Fruit fly (Drosophila melanogaster) whole organism, embryonic: ENCODE results near the gene CG2685.

Experiments used
- Abd-B ChIP-seq: fragments of 200-800 bp; sonication (Bioruptor generic); optimal IDR thresholded peaks from 2 replicates; lab custom pipeline; 2018; ENCODE audit warnings: missing biosample characterization, mild to moderate bottlenecking, missing genetic modification characterization, moderate library complexity
- B-H2 ChIP-seq: fragments of 200-800 bp; sonication (Bioruptor generic); optimal IDR thresholded peaks from 2 replicates; lab custom pipeline; 2018; ENCODE audit warnings: missing biosample characterization, mild to moderate bottlenecking, missing genetic modification characterization
- Blimp-1 ChIP-seq: fragments of 200-800 bp; sonication (Bioruptor generic); optimal IDR thresholded peaks from 3 replicates; lab custom pipeline; 2018; ENCODE audit warnings: missing biosample characterization, missing genetic modification characterization, mild to moderate bottlenecking, moderate library complexity, missing genetic modification reagents
- CG10274 ChIP-seq: fragments of 200-800 bp; sonication (Bioruptor generic); optimal IDR thresholded peaks from 3 replicates; lab custom pipeline; 2017; ENCODE audit warnings: missing biosample characterization, mild to moderate bottlenecking, missing genetic modification characterization
- CG10366 ChIP-seq: fragments of 200-800 bp; sonication (Bioruptor generic); IDR thresholded peaks from 2 replicates; pipeline ENCODE4 v1.3.6; 2022; ENCODE audit warnings: missing biosample characterization, missing genetic modification characterization
- CG10654 ChIP-seq: fragments of 200-800 bp; sonication (Bioruptor generic); optimal IDR thresholded peaks from 2 replicates; lab custom pipeline; 2016; ENCODE audit warnings: missing biosample characterization, missing genetic modification characterization
- CG10979 ChIP-seq: fragments of 200-800 bp; sonication (Bioruptor generic); optimal IDR thresholded peaks from 2 replicates; lab custom pipeline; 2018; ENCODE audit warnings: missing biosample characterization, mild to moderate bottlenecking, missing genetic modification characterization, moderate library complexity
- CG11456 ChIP-seq: fragments of 200-800 bp; sonication (Bioruptor generic); IDR thresholded peaks from 3 replicates; pipeline ENCODE4 v1.3.6; 2022; ENCODE audit warnings: missing biosample characterization, missing genetic modification characterization
- CG12236 ChIP-seq: fragments of 200-800 bp; sonication (Bioruptor generic); optimal IDR thresholded peaks from 2 replicates; lab custom pipeline; 2016; ENCODE audit warnings: missing biosample characterization, missing genetic modification characterization
- CG14441 ChIP-seq: fragments of 200-800 bp; sonication (Bioruptor generic); IDR thresholded peaks from 2 replicates; pipeline ENCODE4 v1.3.6; 2022; ENCODE audit warnings: missing biosample characterization, missing genetic modification characterization
- CG14710 ChIP-seq: fragments of 200-800 bp; sonication (Bioruptor generic); optimal IDR thresholded peaks from 3 replicates; lab custom pipeline; 2019; ENCODE audit warnings: missing biosample characterization, mild to moderate bottlenecking, missing genetic modification characterization, moderate library complexity
- CG14860 ChIP-seq: fragments of 200-800 bp; sonication (Bioruptor generic); IDR thresholded peaks from 3 replicates; pipeline ENCODE4 v1.3.6; 2022; ENCODE audit warnings: missing biosample characterization, missing genetic modification characterization; ENCODE audit not compliant: partially characterized antibody
- CG15601 ChIP-seq: fragments of 200-800 bp; sonication (Bioruptor generic); optimal IDR thresholded peaks from 3 replicates; lab custom pipeline; 2019; ENCODE audit warnings: missing biosample characterization, mild to moderate bottlenecking, missing genetic modification characterization, moderate library complexity
- CG17328 ChIP-seq: fragments of 200-800 bp; sonication (Bioruptor generic); IDR thresholded peaks from 2 replicates; pipeline ENCODE4 v1.3.6; 2022; ENCODE audit warnings: missing biosample characterization, missing genetic modification characterization
- CG17385 ChIP-seq: fragments of 200-800 bp; sonication (Bioruptor generic); optimal IDR thresholded peaks from 3 replicates; lab custom pipeline; 2018; ENCODE audit warnings: missing biosample characterization, mild to moderate bottlenecking, missing genetic modification characterization
- CG18476 ChIP-seq: fragments of 200-800 bp; sonication (Bioruptor generic); optimal IDR thresholded peaks from 2 replicates; lab custom pipeline; 2016; ENCODE audit warnings: missing biosample characterization, mild to moderate bottlenecking, missing genetic modification characterization
- CG2889 ChIP-seq: fragments of 200-800 bp; sonication (Bioruptor generic); IDR thresholded peaks from 3 replicates; pipeline ENCODE4 v1.3.6; 2022; ENCODE audit warnings: missing biosample characterization, missing genetic modification characterization
- CG32772 ChIP-seq: fragments of 200-800 bp; sonication (Bioruptor generic); IDR thresholded peaks from 2 replicates; pipeline ENCODE4 v1.3.6; 2022; ENCODE audit warnings: missing biosample characterization, missing genetic modification characterization
- CG3995 ChIP-seq: fragments of 200-800 bp; sonication (Bioruptor generic); optimal IDR thresholded peaks from 3 replicates; lab custom pipeline; 2016; ENCODE audit warnings: missing biosample characterization, missing genetic modification characterization
- CG4820 ChIP-seq: fragments of 200-800 bp; sonication (Bioruptor generic); optimal IDR thresholded peaks from 3 replicates; lab custom pipeline; 2016; ENCODE audit warnings: missing biosample characterization, missing genetic modification characterization
- CG6689 ChIP-seq: fragments of 200-800 bp; sonication (Bioruptor generic); IDR thresholded peaks from 2 replicates; pipeline ENCODE4 v1.3.6; 2022; ENCODE audit warnings: missing biosample characterization, missing genetic modification characterization
- CG6791 ChIP-seq: fragments of 200-800 bp; sonication (Bioruptor generic); IDR thresholded peaks from 3 replicates; pipeline ENCODE4 v1.3.6; 2022; ENCODE audit warnings: missing biosample characterization, missing genetic modification characterization; ENCODE audit not compliant: partially characterized antibody
- CG6854 ChIP-seq: fragments of 200-800 bp; sonication (Bioruptor generic); optimal IDR thresholded peaks from 3 replicates; lab custom pipeline; 2017; ENCODE audit warnings: missing biosample characterization, mild to moderate bottlenecking, missing genetic modification characterization
- CG7271 ChIP-seq: fragments of 200-800 bp; sonication (Bioruptor generic); optimal IDR thresholded peaks from 2 replicates; lab custom pipeline; 2018; ENCODE audit warnings: missing biosample characterization, mild to moderate bottlenecking, missing genetic modification characterization, moderate library complexity
- CG7987 ChIP-seq: fragments of 200-800 bp; sonication (Bioruptor generic); optimal IDR thresholded peaks from 2 replicates; lab custom pipeline; 2018; ENCODE audit warnings: missing biosample characterization, mild to moderate bottlenecking, missing genetic modification characterization, moderate library complexity
- D ChIP-seq, 2 experiments: fragments of 200-800 bp in 1 of 2; fragments of >200 bp in 1 of 2; sonication (Bioruptor generic) in 1 of 2; optimal IDR thresholded peaks; 2 replicates in 1 of 2; 3 replicates in 1 of 2; lab custom pipeline; 2017; ENCODE audit warnings: mild to moderate bottlenecking in 1 of 2, missing biosample characterization in 1 of 2, missing genetic modification characterization in 1 of 2, missing genetic modification reagents in 1 of 2
- E2f2 ChIP-seq: fragments of 200-800 bp; sonication (Bioruptor generic); IDR thresholded peaks from 2 replicates; pipeline ENCODE4 v1.3.6; 2022; ENCODE audit warnings: missing biosample characterization, missing genetic modification characterization
- Fer3 ChIP-seq: fragments of 200-800 bp; sonication (Bioruptor generic); optimal IDR thresholded peaks from 2 replicates; lab custom pipeline; 2018; ENCODE audit warnings: missing biosample characterization, mild to moderate bottlenecking, missing genetic modification characterization, moderate library complexity
- Hr78 ChIP-seq, 2 experiments: fragments of 200-800 bp in 1 of 2; fragments of >200 bp in 1 of 2; sonication (Bioruptor generic) in 1 of 2; optimal IDR thresholded peaks; 2 replicates each; lab custom pipeline; 2017 to 2019; ENCODE audit warnings: missing biosample characterization in 2 of 2, missing genetic modification characterization in 2 of 2, mild to moderate bottlenecking in 1 of 2, moderate library complexity in 1 of 2
- MBD-R2 ChIP-seq: fragments of 200-800 bp; sonication (Bioruptor generic); IDR thresholded peaks from 2 replicates; pipeline ENCODE4 v1.3.6; 2022; ENCODE audit warnings: missing biosample characterization, missing genetic modification characterization
- Ssrp ChIP-seq: fragments of 200-800 bp; sonication (Bioruptor generic); optimal IDR thresholded peaks from 2 replicates; lab custom pipeline; 2018; ENCODE audit warnings: missing biosample characterization, mild to moderate bottlenecking, missing genetic modification characterization, moderate library complexity
- crp ChIP-seq, 2 experiments: fragments of 200-800 bp; sonication (Bioruptor generic); optimal IDR thresholded peaks; 2 replicates in 1 of 2; 3 replicates in 1 of 2; lab custom pipeline; 2017; ENCODE audit warnings: missing biosample characterization in 2 of 2, missing genetic modification characterization in 2 of 2, mild to moderate bottlenecking in 1 of 2, moderate library complexity in 1 of 2
- emc ChIP-seq: fragments of 200-800 bp; sonication (Bioruptor generic); optimal IDR thresholded peaks from 2 replicates; lab custom pipeline; 2016; ENCODE audit warnings: missing biosample characterization, missing genetic modification characterization
- ewg ChIP-seq: fragments of 200-800 bp; sonication (Bioruptor generic); optimal IDR thresholded peaks from 3 replicates; lab custom pipeline; 2017; ENCODE audit warnings: mild to moderate bottlenecking, missing biosample characterization, missing genetic modification reagents, missing genetic modification characterization
- exex ChIP-seq: fragments of 200-800 bp; sonication (Bioruptor generic); optimal IDR thresholded peaks from 4 replicates; lab custom pipeline; 2018; ENCODE audit warnings: missing biosample characterization, mild to moderate bottlenecking, missing genetic modification characterization, moderate library complexity
- gsb-n ChIP-seq: fragments of 200-800 bp; sonication (Bioruptor generic); optimal IDR thresholded peaks from 3 replicates; lab custom pipeline; 2018; ENCODE audit warnings: missing biosample characterization, mild to moderate bottlenecking, missing genetic modification characterization
- hb ChIP-seq: fragments of 200-800 bp; sonication (Bioruptor generic); IDR thresholded peaks from 3 replicates; pipeline ENCODE4 v1.3.6; 2022; ENCODE audit warnings: missing biosample characterization, missing genetic modification characterization; ENCODE audit not compliant: partially characterized antibody
- hkb ChIP-seq, 2 experiments: fragments of 200-800 bp in 1 of 2; fragments of >200 bp in 1 of 2; sonication (Bioruptor generic) in 1 of 2; IDR thresholded peaks in 1 of 2; optimal IDR thresholded peaks in 1 of 2; 2 replicates each; pipeline versions ENCODE4 v1.3.6 to Lab custom; 2017 to 2022; ENCODE audit warnings: missing biosample characterization in 1 of 2, missing genetic modification characterization in 1 of 2
- ind ChIP-seq: fragments of 200-800 bp; sonication (Bioruptor generic); optimal IDR thresholded peaks from 3 replicates; lab custom pipeline; 2016; ENCODE audit warnings: missing biosample characterization, missing genetic modification characterization
- nerfin-2 ChIP-seq: fragments of 200-800 bp; sonication (Bioruptor generic); IDR thresholded peaks from 2 replicates; pipeline ENCODE4 v1.3.6; 2022; ENCODE audit warnings: missing biosample characterization, missing genetic modification characterization; ENCODE audit not compliant: partially characterized antibody
- peb ChIP-seq: fragments of 200-800 bp; sonication (Bioruptor generic); IDR thresholded peaks from 2 replicates; pipeline ENCODE4 v1.3.6; 2022; ENCODE audit warnings: missing biosample characterization, missing genetic modification characterization
- pita ChIP-seq: fragments of 200-800 bp; sonication (Bioruptor generic); optimal IDR thresholded peaks from 2 replicates; lab custom pipeline; 2017; ENCODE audit warnings: missing biosample characterization, mild to moderate bottlenecking, missing genetic modification characterization
- ranshi ChIP-seq: fragments of 200-800 bp; sonication (Bioruptor generic); IDR thresholded peaks from 2 replicates; pipeline ENCODE4 v1.3.6; 2022; ENCODE audit warnings: missing biosample characterization, missing genetic modification characterization
- row ChIP-seq: fragments of 200-800 bp; sonication (Bioruptor generic); IDR thresholded peaks from 3 replicates; pipeline ENCODE4 v1.3.6; 2022; ENCODE audit warnings: missing biosample characterization, missing genetic modification characterization
- sna ChIP-seq: fragments of 200-800 bp; sonication (Bioruptor generic); IDR thresholded peaks from 2 replicates; pipeline ENCODE4 v1.3.6; 2022; ENCODE audit warnings: missing biosample characterization, missing genetic modification characterization; ENCODE audit not compliant: partially characterized antibody
- sqz ChIP-seq: fragments of 200-800 bp; sonication (Bioruptor generic); optimal IDR thresholded peaks from 3 replicates; lab custom pipeline; 2018; ENCODE audit warnings: missing biosample characterization, mild to moderate bottlenecking, missing genetic modification characterization
- stwl ChIP-seq: fragments of 200-800 bp; sonication (Bioruptor generic); optimal IDR thresholded peaks from 3 replicates; lab custom pipeline; 2018; ENCODE audit warnings: missing biosample characterization, mild to moderate bottlenecking, missing genetic modification characterization, moderate library complexity
- vnd ChIP-seq: fragments of 200-800 bp; sonication (Bioruptor generic); IDR thresholded peaks from 3 replicates; pipeline ENCODE4 v1.3.6; 2022; ENCODE audit warnings: missing biosample characterization, missing genetic modification characterization; ENCODE audit not compliant: partially characterized antibody
- zen2 ChIP-seq: fragments of 200-800 bp; sonication (Bioruptor generic); IDR thresholded peaks from 3 replicates; pipeline ENCODE4 v1.3.6; 2022; ENCODE audit warnings: missing biosample characterization, missing genetic modification characterization; ENCODE audit not compliant: partially characterized antibody

Gene CG2685

DNA sequence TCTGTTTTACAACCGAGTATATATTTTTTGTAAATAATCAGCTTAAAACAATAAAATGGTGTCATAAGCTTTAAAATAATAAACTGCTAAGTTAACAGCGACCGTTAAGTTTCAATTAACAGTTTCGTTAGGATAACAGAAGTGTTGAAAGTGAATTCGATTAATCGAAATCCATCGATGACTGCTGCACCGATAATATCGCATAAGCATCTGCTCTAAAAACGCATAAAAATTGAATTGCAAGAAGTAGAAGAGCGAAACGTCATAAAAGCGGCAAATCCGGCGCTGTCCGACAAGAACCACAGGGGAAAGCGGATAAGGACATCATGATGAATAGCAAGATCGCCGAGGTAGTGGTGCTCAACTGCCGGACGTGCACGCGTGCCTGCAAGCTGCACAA, 13.7 kb upstream of the CG2685 start, which contains the start of gene dwg:
Gene dwg (plus strand): TSS at position 193 of the 400 bp plus-strand sequence.
- peak; percentile 17; the same call in 1 of the 3 replicates for TF ChIP-seq row (GFP tag; lab: Robert Waterston, UW)
- TF ChIP-seq ranshi: no peak
- no peak for TF ChIP-seq CG14710 (tag; lab: Kevin White, UChicago)
- no peak for TF ChIP-seq gsb-n (tag; lab: Kevin White, UChicago)
- no peak for TF ChIP-seq CG7271 (tag; lab: Kevin White, UChicago)
- TF ChIP-seq Ssrp (tag; lab: Kevin White, UChicago): no peak
- peak; percentile 61 for TF ChIP-seq nerfin-2 (GFP tag; lab: Robert Waterston, UW)
- no peak for TF ChIP-seq CG7987 (GFP tag; lab: Kevin White, UChicago)
- TF ChIP-seq CG32772 (GFP tag; lab: Robert Waterston, UW): no peak
- TF ChIP-seq sna (GFP tag; lab: Robert Waterston, UW): peak; percentile 81
- TF ChIP-seq CG11456: no peak
- TF ChIP-seq CG6791: peak; percentile 87
- TF ChIP-seq CG10979 (tag; lab: Kevin White, UChicago): no peak
- TF ChIP-seq stwl: peak; percentile 59
- peak in 1 of 2 experiments; percentile 32 for TF ChIP-seq crp (GFP tag; optimal IDR thresholded peaks at IDR 0.05; lab: Kevin White, UChicago)
- TF ChIP-seq peb (GFP tag; lab: Robert Waterston, UW): no peak
- no peak for TF ChIP-seq Fer3 (tag; lab: Kevin White, UChicago)
- TF ChIP-seq CG4820 (GFP tag; lab: Kevin White, UChicago): no peak
- TF ChIP-seq D (optimal IDR thresholded peaks at IDR 0.05; lab: Kevin White, UChicago): no peak
- TF ChIP-seq D (GFP tag; optimal IDR thresholded peaks at IDR 0.05; lab: Kevin White, UChicago): no peak
- no peak for TF ChIP-seq CG10366 (GFP tag; lab: Robert Waterston, UW)
- TF ChIP-seq CG3995 (GFP tag; lab: Kevin White, UChicago): peak; percentile 67
- TF ChIP-seq vnd (GFP tag; lab: Robert Waterston, UW): peak; percentile 75
- TF ChIP-seq E2f2 (GFP tag; lab: Robert Waterston, UW): peak; percentile 54
- TF ChIP-seq hb: peak; percentile 69
- no peak for TF ChIP-seq CG14441 (GFP tag; lab: Robert Waterston, UW)
- TF ChIP-seq CG2889 (GFP tag; lab: Robert Waterston, UW): no peak
- TF ChIP-seq CG10654 (GFP tag; lab: Kevin White, UChicago): no peak
- TF ChIP-seq emc: no peak
- no peak for TF ChIP-seq CG10274
- no peak for TF ChIP-seq CG17385 (GFP tag; lab: Kevin White, UChicago)
- TF ChIP-seq CG6854 (GFP tag; lab: Kevin White, UChicago): no peak
- no peak for TF ChIP-seq CG15601 (tag; lab: Kevin White, UChicago)
- TF ChIP-seq CG17328 (GFP tag; lab: Robert Waterston, UW): no peak
- no peak for TF ChIP-seq hkb (optimal IDR thresholded peaks at IDR 0.05; lab: Kevin White, UChicago)
- no peak for TF ChIP-seq hkb (GFP tag; IDR thresholded peaks at IDR 0.05; lab: Robert Waterston, UW)
- no peak for TF ChIP-seq CG6689
- TF ChIP-seq sqz (GFP tag; lab: Kevin White, UChicago): no peak
- no peak for TF ChIP-seq ewg (GFP tag; lab: Kevin White, UChicago)
- no peak for TF ChIP-seq CG18476 (GFP tag; lab: Kevin White, UChicago)
- TF ChIP-seq MBD-R2 (GFP tag; lab: Robert Waterston, UW): peak; percentile 75
- no peak for TF ChIP-seq CG12236 (GFP tag; lab: Kevin White, UChicago)
- TF ChIP-seq Blimp-1: peak; percentile 75
- TF ChIP-seq pita: no peak
- TF ChIP-seq exex (tag; lab: Kevin White, UChicago): no peak
- TF ChIP-seq Hr78 (GFP tag; optimal IDR thresholded peaks at IDR 0.05; lab: Kevin White, UChicago): no peak
- no peak for TF ChIP-seq B-H2 (GFP tag; lab: Kevin White, UChicago)
- peak; percentile 38 for TF ChIP-seq Abd-B (GFP tag; lab: Kevin White, UChicago)
- peak; percentile 68; the same call in 2 of the 3 replicates for TF ChIP-seq CG14860 (GFP tag; lab: Robert Waterston, UW)
- peak; percentile 87 for TF ChIP-seq zen2 (GFP tag; lab: Robert Waterston, UW)
- TF ChIP-seq ind: no peak
